Fruit fly (Drosophila melanogaster) whole organism, embryonic: ENCODE measurements around the gene corolla.

Experiments used
- Bteb2 ChIP-seq: fragments of 200-800 bp; sonication (Bioruptor generic); optimal IDR thresholded peaks from 2 replicates; lab custom pipeline; 2016; ENCODE audit warnings: missing biosample characterization, missing genetic modification characterization
- CG10462 ChIP-seq: fragments of 200-800 bp; sonication (Bioruptor generic); optimal IDR thresholded peaks from 2 replicates; lab custom pipeline; 2016; ENCODE audit warnings: missing biosample characterization, missing genetic modification characterization
- CG11398 ChIP-seq: fragments of 200-800 bp; sonication (Bioruptor generic); optimal IDR thresholded peaks from 2 replicates; lab custom pipeline; 2016; ENCODE audit warnings: missing biosample characterization, missing genetic modification characterization
- CG12391 ChIP-seq: fragments of 200-800 bp; sonication (Bioruptor generic); optimal IDR thresholded peaks from 3 replicates; lab custom pipeline; 2018; ENCODE audit warnings: missing biosample characterization, mild to moderate bottlenecking, missing genetic modification characterization, moderate library complexity
- CG13296 ChIP-seq: fragments of 200-800 bp; sonication (Bioruptor generic); optimal IDR thresholded peaks from 3 replicates; lab custom pipeline; 2018; ENCODE audit warnings: missing biosample characterization, mild to moderate bottlenecking, missing genetic modification characterization
- CG14050 ChIP-seq: fragments of 200-800 bp; sonication (Bioruptor generic); IDR thresholded peaks from 3 replicates; pipeline ENCODE4 v1.3.6; 2022; ENCODE audit warnings: missing biosample characterization, missing genetic modification characterization
- CG14965 ChIP-seq: fragments of 200-800 bp; sonication (Bioruptor generic); optimal IDR thresholded peaks from 2 replicates; lab custom pipeline; 2016; ENCODE audit warnings: missing biosample characterization, missing genetic modification characterization, borderline replicate concordance
- CG15479 ChIP-seq: fragments of 200-800 bp; sonication (Bioruptor generic); optimal IDR thresholded peaks from 3 replicates; lab custom pipeline; 2019; ENCODE audit warnings: missing biosample characterization, mild to moderate bottlenecking, missing genetic modification characterization, moderate library complexity
- CG18476 ChIP-seq: fragments of 200-800 bp; sonication (Bioruptor generic); optimal IDR thresholded peaks from 2 replicates; lab custom pipeline; 2016; ENCODE audit warnings: missing biosample characterization, mild to moderate bottlenecking, missing genetic modification characterization
- CG2116 ChIP-seq: fragments of 200-800 bp; sonication (Bioruptor generic); optimal IDR thresholded peaks from 3 replicates; lab custom pipeline; 2018; ENCODE audit warnings: missing biosample characterization, mild to moderate bottlenecking, missing genetic modification characterization
- CG30020 ChIP-seq: fragments of 200-800 bp; optimal IDR thresholded peaks from 2 replicates; lab custom pipeline; 2019; ENCODE audit warnings: missing biosample characterization, mild to moderate bottlenecking, missing genetic modification characterization, moderate library complexity
- CG34376 ChIP-seq: fragments of 200-800 bp; sonication (Bioruptor generic); optimal IDR thresholded peaks from 2 replicates; lab custom pipeline; 2018; ENCODE audit warnings: missing biosample characterization, mild to moderate bottlenecking, missing genetic modification characterization
- CG42726 ChIP-seq: fragments of 200-800 bp; sonication (Bioruptor generic); IDR thresholded peaks from 2 replicates; pipeline ENCODE4 v1.3.6; 2022; ENCODE audit warnings: missing biosample characterization, missing genetic modification characterization; ENCODE audit not compliant: partially characterized antibody
- CG6683 ChIP-seq: fragments of 200-800 bp; sonication (Bioruptor generic); optimal IDR thresholded peaks from 2 replicates; lab custom pipeline; 2017; ENCODE audit warnings: missing biosample characterization, mild to moderate bottlenecking, missing genetic modification characterization, missing genetic modification reagents
- CG7357 ChIP-seq: fragments of 200-800 bp; sonication (Bioruptor generic); IDR thresholded peaks from 3 replicates; pipeline ENCODE4 v1.3.6; 2022; ENCODE audit warnings: missing biosample characterization, missing genetic modification characterization
- CG8359 ChIP-seq: fragments of 200-800 bp; sonication (Bioruptor generic); optimal IDR thresholded peaks from 2 replicates; lab custom pipeline; 2017; ENCODE audit warnings: missing biosample characterization, mild to moderate bottlenecking, missing genetic modification characterization, borderline replicate concordance
- Eip74EF ChIP-seq, 2 experiments: fragments of 200-800 bp in 1 of 2; fragments of >200 bp in 1 of 2; sonication (Bioruptor generic) in 1 of 2; optimal IDR thresholded peaks; 2 replicates each; lab custom pipeline; 2017 to 2019; ENCODE audit warnings: missing biosample characterization in 2 of 2, missing genetic modification characterization in 2 of 2, mild to moderate bottlenecking in 1 of 2, moderate library complexity in 1 of 2
- Ets97D ChIP-seq: fragments of 200-800 bp; sonication (Bioruptor generic); optimal IDR thresholded peaks from 3 replicates; lab custom pipeline; 2016; ENCODE audit warnings: missing biosample characterization, missing genetic modification characterization
- Gsc ChIP-seq: fragments of 200-800 bp; sonication (Bioruptor generic); IDR thresholded peaks from 2 replicates; pipeline ENCODE4 v1.3.6; 2022; ENCODE audit warnings: missing biosample characterization, missing genetic modification characterization
- H2.0 ChIP-seq: fragments of 200-800 bp; sonication (Bioruptor generic); IDR thresholded peaks from 2 replicates; pipeline ENCODE4 v1.3.6; 2022; ENCODE audit warnings: missing biosample characterization, missing genetic modification characterization
- HLHmδ ChIP-seq: fragments of 200-800 bp; sonication (Bioruptor generic); optimal IDR thresholded peaks from 2 replicates; lab custom pipeline; 2018; ENCODE audit warnings: missing biosample characterization, mild to moderate bottlenecking, missing genetic modification characterization, moderate library complexity
- Lhr ChIP-seq: fragments of 200-800 bp; sonication (Bioruptor generic); optimal IDR thresholded peaks from 3 replicates; lab custom pipeline; 2017; ENCODE audit warnings: mild to moderate bottlenecking, missing biosample characterization, missing genetic modification reagents, missing genetic modification characterization
- Meics ChIP-seq: fragments of 200-800 bp; sonication (Bioruptor generic); optimal IDR thresholded peaks from 2 replicates; lab custom pipeline; 2017; ENCODE audit warnings: missing biosample characterization, mild to moderate bottlenecking, missing genetic modification characterization
- Mes4 ChIP-seq: fragments of 200-800 bp; sonication (Bioruptor generic); optimal IDR thresholded peaks from 2 replicates; lab custom pipeline; 2016; ENCODE audit warnings: missing biosample characterization, missing genetic modification characterization
- NfI ChIP-seq: fragments of 200-800 bp; sonication (Bioruptor generic); optimal IDR thresholded peaks from 3 replicates; lab custom pipeline; 2018; ENCODE audit warnings: missing biosample characterization, mild to moderate bottlenecking, missing genetic modification characterization, moderate library complexity
- Ptx1 ChIP-seq: fragments of 200-800 bp; sonication (Bioruptor generic); IDR thresholded peaks from 2 replicates; pipeline ENCODE4 v1.3.6; 2022; ENCODE audit warnings: missing biosample characterization, missing genetic modification characterization
- Rfx ChIP-seq: fragments of 200-800 bp; sonication (Bioruptor generic); IDR thresholded peaks from 2 replicates; pipeline ENCODE4 v1.3.6; 2022; ENCODE audit warnings: missing biosample characterization, missing genetic modification characterization
- Sin3A ChIP-seq: fragments of >200 bp; optimal IDR thresholded peaks from 2 replicates; lab custom pipeline; 2018
- ab ChIP-seq: fragments of 200-800 bp; sonication (Bioruptor generic); optimal IDR thresholded peaks from 2 replicates; lab custom pipeline; 2016; ENCODE audit warnings: missing biosample characterization, missing genetic modification characterization
- abd-A ChIP-seq: fragments of 200-800 bp; sonication (Bioruptor generic); optimal IDR thresholded peaks from 3 replicates; lab custom pipeline; 2019; ENCODE audit warnings: missing biosample characterization, mild to moderate bottlenecking, missing genetic modification characterization, moderate library complexity
- cas ChIP-seq: fragments of 200-800 bp; sonication (Bioruptor generic); IDR thresholded peaks from 2 replicates; pipeline ENCODE4 v1.3.6; 2022; ENCODE audit warnings: missing biosample characterization, missing genetic modification characterization
- ci ChIP-seq: fragments of 200-800 bp; sonication (Bioruptor generic); IDR thresholded peaks from 3 replicates; pipeline ENCODE4 v1.3.6; 2022; ENCODE audit warnings: missing biosample characterization, missing genetic modification characterization
- crc ChIP-seq: fragments of 200-800 bp; sonication (Bioruptor generic); optimal IDR thresholded peaks from 2 replicates; lab custom pipeline; 2016; ENCODE audit warnings: missing biosample characterization, missing genetic modification characterization
- danr ChIP-seq: fragments of 200-800 bp; sonication (Bioruptor generic); IDR thresholded peaks from 2 replicates; pipeline ENCODE4 v1.3.6; 2022; ENCODE audit warnings: missing biosample characterization, missing genetic modification characterization
- disco-r ChIP-seq: fragments of 200-800 bp; sonication (Bioruptor generic); optimal IDR thresholded peaks from 2 replicates; lab custom pipeline; 2016; ENCODE audit warnings: missing biosample characterization, missing genetic modification characterization
- dpn ChIP-seq, 2 experiments: fragments of 200-800 bp; sonication (Bioruptor generic); optimal IDR thresholded peaks; 3 replicates each; lab custom pipeline; 2016; ENCODE audit warnings: missing biosample characterization in 2 of 2, missing genetic modification characterization in 2 of 2
- dysf ChIP-seq: fragments of 200-800 bp; sonication (Bioruptor generic); IDR thresholded peaks from 3 replicates; pipeline ENCODE4 v1.3.6; 2022; ENCODE audit warnings: missing biosample characterization, missing genetic modification characterization
- esg ChIP-seq: fragments of 200-800 bp; sonication (Bioruptor generic); conservative IDR thresholded peaks from 2 replicates; pipeline ENCODE4 v1.3.6; 2022; ENCODE audit warnings: missing biosample characterization, missing genetic modification characterization
- fd102C ChIP-seq: fragments of 200-800 bp; sonication (Bioruptor generic); optimal IDR thresholded peaks from 2 replicates; lab custom pipeline; 2018; ENCODE audit warnings: missing biosample characterization, mild to moderate bottlenecking, missing genetic modification characterization, moderate library complexity
- ftz-f1 ChIP-seq: fragments of 200-800 bp; sonication (Bioruptor generic); optimal IDR thresholded peaks from 2 replicates; lab custom pipeline; 2016; ENCODE audit warnings: missing biosample characterization, missing genetic modification characterization
- gro ChIP-seq: fragments of 200-800 bp; sonication (Bioruptor generic); optimal IDR thresholded peaks from 2 replicates; lab custom pipeline; 2016; ENCODE audit warnings: missing biosample characterization, missing genetic modification characterization
- her ChIP-seq: fragments of 200-800 bp; sonication (Bioruptor generic); optimal IDR thresholded peaks from 2 replicates; lab custom pipeline; 2016; ENCODE audit warnings: missing biosample characterization, missing genetic modification characterization
- kah ChIP-seq: fragments of 200-800 bp; sonication (Bioruptor generic); optimal IDR thresholded peaks from 2 replicates; lab custom pipeline; 2018; ENCODE audit warnings: missing biosample characterization, mild to moderate bottlenecking, missing genetic modification characterization
- nerfin-1 ChIP-seq: fragments of 200-800 bp; sonication (Bioruptor generic); optimal IDR thresholded peaks from 3 replicates; lab custom pipeline; 2019; ENCODE audit warnings: missing biosample characterization, mild to moderate bottlenecking, missing genetic modification characterization, moderate library complexity
- odd ChIP-seq: fragments of 200-800 bp; sonication (Bioruptor generic); optimal IDR thresholded peaks from 2 replicates; lab custom pipeline; 2017; ENCODE audit warnings: missing biosample characterization, mild to moderate bottlenecking, missing genetic modification characterization
- sens ChIP-seq: fragments of 200-800 bp; sonication (Bioruptor generic); peaks from one replicate; lab custom pipeline; 2016; ENCODE audit warnings: missing biosample characterization, missing genetic modification characterization
- shn ChIP-seq: fragments of 200-800 bp; sonication (Bioruptor generic); optimal IDR thresholded peaks from 3 replicates; lab custom pipeline; 2016; ENCODE audit warnings: missing biosample characterization, missing genetic modification characterization
- sr ChIP-seq: fragments of 200-800 bp; sonication (Bioruptor generic); IDR thresholded peaks from 3 replicates; pipeline ENCODE4 v1.3.6; 2022; ENCODE audit warnings: missing biosample characterization, missing genetic modification characterization
- ssp ChIP-seq: fragments of 200-800 bp; sonication (Bioruptor generic); IDR thresholded peaks from 2 replicates; pipeline ENCODE4 v1.3.6; 2022; ENCODE audit warnings: missing biosample characterization, missing genetic modification characterization
- stc ChIP-seq: fragments of 200-800 bp; sonication (Bioruptor generic); IDR thresholded peaks from 2 replicates; pipeline ENCODE4 v1.3.6; 2022; ENCODE audit warnings: missing biosample characterization, missing genetic modification characterization
- unc-4 ChIP-seq: fragments of 200-800 bp; sonication (Bioruptor generic); IDR thresholded peaks from 2 replicates; pipeline ENCODE4 v1.3.6; 2022; ENCODE audit warnings: missing biosample characterization, missing genetic modification characterization; ENCODE audit not compliant: partially characterized antibody

corolla gene

DNA sequence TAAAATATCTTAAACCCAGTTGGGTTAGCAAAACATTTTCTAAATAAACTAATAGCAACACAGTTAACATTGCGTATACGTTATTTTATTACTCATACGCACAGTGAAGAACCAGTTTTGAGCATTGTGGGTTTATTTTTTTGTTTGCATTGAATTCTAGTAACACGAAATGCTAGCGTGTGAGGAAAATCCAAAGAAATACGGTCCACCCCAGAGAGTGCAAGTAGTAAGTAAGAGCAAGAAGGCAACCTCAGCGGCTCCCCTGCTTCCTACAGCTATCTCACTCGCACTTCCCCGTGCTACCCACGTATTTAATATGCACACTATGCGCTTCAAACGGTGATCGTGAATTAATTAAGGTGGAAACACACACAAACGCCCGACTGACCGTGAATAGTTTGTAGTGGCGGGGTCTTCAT, 6.9 kb downstream of the corolla start (continued):
- TF ChIP-seq Sin3A (lab: Kevin White, UChicago) (no peak), CG7357 (GFP tag; lab: Robert Waterston, UW) (peak; percentile 67), ci (GFP tag; lab: Robert Waterston, UW) (peak; percentile 74), Meics (GFP tag; lab: Kevin White, UChicago) (peak; percentile 92), HLHmδ (GFP tag; lab: Kevin White, UChicago) (no peak), CG11398 (GFP tag; lab: Kevin White, UChicago) (peak; percentile 40), dysf (GFP tag; lab: Robert Waterston, UW) (peak; percentile 90), CG12391 (peak; percentile 83), sens (GFP tag; lab: Kevin White, UChicago) (peak; percentile 97), CG18476 (GFP tag; lab: Kevin White, UChicago) (peak; percentile 74), CG15479 (GFP tag; lab: Kevin White, UChicago) (no peak), CG34376 (GFP tag; lab: Kevin White, UChicago) (peak; percentile 90), sr (GFP tag; lab: Robert Waterston, UW) (peak; percentile 95), CG8359 (GFP tag; lab: Kevin White, UChicago) (peak; percentile 48), odd (GFP tag; lab: Kevin White, UChicago) (peak; percentile 88), kah (GFP tag; lab: Kevin White, UChicago) (peak; percentile 84), crc (peak; percentile 71), Lhr (GFP tag; lab: Kevin White, UChicago) (peak; percentile 21), H2.0 (peak; percentile 52), CG30020 (peak; percentile 60), gro (peak; percentile 81), CG6683 (GFP tag; lab: Kevin White, UChicago) (peak; percentile 77), danr (GFP tag; lab: Robert Waterston, UW) (peak; percentile 72), stc (GFP tag; lab: Robert Waterston, UW) (peak; percentile 88), CG13296 (GFP tag; lab: Kevin White, UChicago) (peak; percentile 94), disco-r (GFP tag; lab: Kevin White, UChicago) (peak; percentile 75), Bteb2 (peak; percentile 85), fd102C (GFP tag; lab: Kevin White, UChicago) (no peak), shn (GFP tag; lab: Kevin White, UChicago) (peak; percentile 70), Rfx (GFP tag; lab: Robert Waterston, UW) (peak; percentile 87), CG14965 (GFP tag; lab: Kevin White, UChicago) (peak; percentile 2), cas (0 out of 2 replicates have a peak, but pooled peaks have one; percentile 35), abd-A (peak; percentile 56), Mes4 (GFP tag; lab: Kevin White, UChicago) (peak; percentile 73), CG14050 (GFP tag; lab: Robert Waterston, UW) (peak; percentile 78), CG10462 (GFP tag; lab: Kevin White, UChicago) (peak; percentile 62), Ets97D (peak; percentile 72), nerfin-1 (peak; percentile 86), her (peak; percentile 89), NfI (GFP tag; lab: Kevin White, UChicago) (peak; percentile 92), dpn (GFP tag; optimal IDR thresholded peaks at IDR 0.05; lab: Kevin White, UChicago) (peak; percentile 81 to 84), esg (peak; percentile 77), Ptx1 (GFP tag; lab: Robert Waterston, UW) (peak; percentile 85), ssp (GFP tag; lab: Robert Waterston, UW) (peak; percentile 51; the same call in 1 of the 2 replicates), CG2116 (GFP tag; lab: Kevin White, UChicago) (peak; percentile 40), CG42726 (GFP tag; lab: Robert Waterston, UW) (no peak), Eip74EF (GFP tag; optimal IDR thresholded peaks at IDR 0.05; lab: Kevin White, UChicago) (peak; percentile 0 to 100), ftz-f1 (GFP tag; lab: Kevin White, UChicago) (peak; percentile 85), Gsc (no peak), unc-4 (GFP tag; lab: Robert Waterston, UW) (no peak), ab (peak; percentile 30)
